Worm (Caenorhabditis elegans) whole organism, L2 larva: ENCODE results near the gene C32B5.13.

Experiments used
- R02D3.7 ChIP-seq: fragments of 150-350 bp; optimal IDR thresholded peaks from 2 replicates; lab custom pipeline; 2014; ENCODE audit warnings: missing biosample characterization, missing genetic modification characterization
- ama-1 ChIP-seq: fragments of 150-350 bp; optimal IDR thresholded peaks from 2 replicates; lab custom pipeline; 2018; ENCODE audit warnings: inconsistent platforms
- crh-2 ChIP-seq: sonication (generic microtip); optimal IDR thresholded peaks from 2 replicates; lab custom pipeline; 2017; ENCODE audit warnings: missing biosample characterization, missing genetic modification characterization
- mab-5 ChIP-seq: fragments of 150-350 bp; optimal IDR thresholded peaks from 2 replicates; lab custom pipeline; 2014; ENCODE audit warnings: missing biosample characterization, missing genetic modification characterization
- nhr-11 ChIP-seq: fragments of 150-350 bp; optimal IDR thresholded peaks from 2 replicates; lab custom pipeline; 2014; ENCODE audit warnings: missing biosample characterization, missing genetic modification characterization
- peb-1 ChIP-seq: fragments of 150-350 bp; optimal IDR thresholded peaks from 2 replicates; lab custom pipeline; 2014; ENCODE audit warnings: missing biosample characterization, missing genetic modification characterization
- skn-1 ChIP-seq: sonication (generic microtip); optimal IDR thresholded peaks from 2 replicates; lab custom pipeline; 2017; ENCODE audit warnings: missing biosample characterization, missing genetic modification characterization
- unc-39 ChIP-seq: fragments of 150-350 bp; optimal IDR thresholded peaks from 2 replicates; lab custom pipeline; 2014; ENCODE audit warnings: missing biosample characterization, missing genetic modification characterization
- ztf-1 ChIP-seq: fragments of 200-800 bp; sonication (Bioruptor generic); conservative IDR thresholded peaks from 2 replicates; pipeline ENCODE4 v1.3.6; 2022; ENCODE audit warnings: missing genetic modification characterization, missing compliant biosample characterization

- TF ChIP-seq R02D3.7: no peak
- TF ChIP-seq unc-39: no peak
- no peak for TF ChIP-seq ztf-1 (GFP tag; lab: Robert Waterston, UW)
- no peak for TF ChIP-seq crh-2 (tag; lab: Kevin White, UChicago)
- TF ChIP-seq skn-1 (tag; lab: Kevin White, UChicago): no peak
- TF ChIP-seq peb-1 (tag; lab: Kevin White, UChicago): no peak
- TF ChIP-seq ama-1 (lab: Kevin White, UChicago): no peak
- TF ChIP-seq mab-5 (tag; lab: Kevin White, UChicago): no peak
- no peak for TF ChIP-seq nhr-11 (tag; lab: Kevin White, UChicago)
These were observed 23.3 kb downstream of the C32B5.13 start, which contains the start of gene R07C3.3 for ce11 chrII:938549-938948.
